Fruit fly (Drosophila melanogaster) whole organism, adult: Measurements from ENCODE around the gene CG13623.

Experiments
- CG5204 ChIP-seq: fragments of 200-800 bp; sonication (Bioruptor generic); optimal IDR thresholded peaks from 2 replicates; lab custom pipeline; 2016; ENCODE audit warnings: missing biosample characterization, missing genetic modification characterization
- CG7045 ChIP-seq: fragments of 200-800 bp; sonication (Bioruptor generic); optimal IDR thresholded peaks from 2 replicates; lab custom pipeline; 2017; ENCODE audit warnings: missing biosample characterization, mild to moderate bottlenecking, missing genetic modification characterization
- Clk ChIP-seq: fragments of 200-800 bp; sonication (Bioruptor generic); optimal IDR thresholded peaks from 2 replicates; lab custom pipeline; 2017; ENCODE audit warnings: missing biosample characterization, missing genetic modification characterization
- Crg-1 ChIP-seq: fragments of 200-800 bp; sonication (Bioruptor generic); optimal IDR thresholded peaks from 2 replicates; lab custom pipeline; 2016; ENCODE audit warnings: missing biosample characterization, missing genetic modification characterization
- Mnt ChIP-seq: fragments of 200-800 bp; sonication (Bioruptor generic); optimal IDR thresholded peaks from 2 replicates; lab custom pipeline; 2016; ENCODE audit warnings: missing biosample characterization, mild to moderate bottlenecking, missing genetic modification characterization
- bab1 ChIP-seq: fragments of 200-800 bp; sonication (Bioruptor generic); optimal IDR thresholded peaks from 3 replicates; lab custom pipeline; 2019; ENCODE audit warnings: missing biosample characterization, mild to moderate bottlenecking, missing genetic modification characterization, moderate library complexity
- cic ChIP-seq: fragments of 200-800 bp; sonication (Bioruptor generic); optimal IDR thresholded peaks from 2 replicates; lab custom pipeline; 2017; ENCODE audit warnings: missing biosample characterization, mild to moderate bottlenecking, missing genetic modification characterization, moderate library complexity
- kay ChIP-seq: fragments of 200-800 bp; sonication (Bioruptor generic); peaks from one replicate; lab custom pipeline; 2016; ENCODE audit warnings: missing biosample characterization, missing genetic modification characterization, borderline replicate concordance
- pad ChIP-seq: fragments of 200-800 bp; sonication (Bioruptor generic); optimal IDR thresholded peaks from 3 replicates; lab custom pipeline; 2017; ENCODE audit warnings: missing biosample characterization, missing genetic modification characterization, mild to moderate bottlenecking, moderate library complexity, missing genetic modification reagents
- tj ChIP-seq: fragments of 200-800 bp; sonication (Bioruptor generic); optimal IDR thresholded peaks from 3 replicates; lab custom pipeline; 2017; ENCODE audit warnings: missing biosample characterization, mild to moderate bottlenecking, missing genetic modification characterization, moderate library complexity
- toe ChIP-seq: fragments of 200-800 bp; sonication (Bioruptor generic); optimal IDR thresholded peaks from 2 replicates; lab custom pipeline; 2016; ENCODE audit warnings: missing biosample characterization, missing genetic modification characterization

dm6 chr3R:24481040-24481439 is 49.3 kb downstream of the CG13623 start:
- TF ChIP-seq kay (GFP tag; lab: Kevin White, UChicago) (no peak), tj (GFP tag; lab: Kevin White, UChicago) (no peak), Crg-1 (GFP tag; lab: Kevin White, UChicago) (no peak), cic (GFP tag; lab: Kevin White, UChicago) (no peak), Clk (no peak), pad (GFP tag; lab: Kevin White, UChicago) (no peak), toe (no peak), Mnt (GFP tag; lab: Kevin White, UChicago) (no peak), CG5204 (GFP tag; lab: Kevin White, UChicago) (no peak), bab1 (no peak), CG7045 (GFP tag; lab: Kevin White, UChicago) (no peak)
